Worm (Caenorhabditis elegans): ENCODE measurements around the gene sru-36.

DNA sequence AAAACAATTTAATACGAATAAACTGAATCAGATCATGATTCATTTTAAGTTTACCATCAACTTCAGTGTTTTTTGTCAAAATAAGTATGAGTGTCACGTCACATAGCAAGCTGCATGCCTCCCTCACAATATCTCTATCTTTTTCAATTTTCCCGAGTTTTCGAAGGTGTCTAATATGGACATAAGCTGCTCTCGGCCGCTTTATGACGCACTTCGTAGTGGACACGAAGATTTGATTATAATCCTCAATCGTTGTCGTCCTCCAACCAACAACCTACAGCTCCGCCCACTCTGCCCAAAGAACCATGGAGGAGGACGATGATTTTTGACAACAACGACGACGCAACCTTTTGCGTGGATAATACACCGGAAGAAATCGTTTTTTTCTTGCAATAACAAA, 45.5 kb upstream of the sru-36 start:
- TF ChIP-seq ztf-11 (tag; optimal IDR thresholded peaks at IDR 0.05) (no peak), unc-39 (tag; optimal IDR thresholded peaks at IDR 0.05) (no peak)

All from whole organism, L3 larva.